Worm (Caenorhabditis elegans) whole organism, midembryonic: ENCODE measurements around the gene lipl-6.

Source experiments
- T22C8.4 ChIP-seq: fragments of 200-800 bp; sonication (Bioruptor generic); IDR thresholded peaks from 2 replicates; pipeline ENCODE4 v1.3.6; 2022; ENCODE audit warnings: missing genetic modification characterization, missing compliant biosample characterization
- cog-1 ChIP-seq: sonication (generic microtip); optimal IDR thresholded peaks from 2 replicates; lab custom pipeline; 2016; ENCODE audit warnings: missing genetic modification characterization, missing compliant biosample characterization
- flt-1 ChIP-seq: fragments of 200-800 bp; sonication (Bioruptor generic); IDR thresholded peaks from 2 replicates; pipeline ENCODE4 v1.3.6; 2022; ENCODE audit warnings: missing genetic modification characterization, missing compliant biosample characterization
- klf-2 ChIP-seq: fragments of 200-800 bp; sonication (Bioruptor generic); conservative IDR thresholded peaks from 2 replicates; pipeline ENCODE4 v1.3.6; 2022; ENCODE audit warnings: missing genetic modification reagents, missing genetic modification characterization, missing compliant biosample characterization
- ref-1 ChIP-seq: fragments of 200-800 bp; sonication (Bioruptor generic); conservative IDR thresholded peaks from 2 replicates; pipeline ENCODE4 v1.3.6; 2022; ENCODE audit warnings: missing genetic modification reagents, missing genetic modification characterization, missing compliant biosample characterization
- tab-1 ChIP-seq: fragments of 200-800 bp; sonication (Bioruptor generic); IDR thresholded peaks from 2 replicates; pipeline ENCODE4 v1.3.6; 2022; ENCODE audit warnings: missing genetic modification characterization, missing compliant biosample characterization
- ztf-29 ChIP-seq: fragments of 200-800 bp; sonication (Bioruptor generic); IDR thresholded peaks from 2 replicates; pipeline ENCODE4 v1.3.6; 2022; ENCODE audit warnings: missing genetic modification reagents, missing genetic modification characterization, missing compliant biosample characterization

DNA sequence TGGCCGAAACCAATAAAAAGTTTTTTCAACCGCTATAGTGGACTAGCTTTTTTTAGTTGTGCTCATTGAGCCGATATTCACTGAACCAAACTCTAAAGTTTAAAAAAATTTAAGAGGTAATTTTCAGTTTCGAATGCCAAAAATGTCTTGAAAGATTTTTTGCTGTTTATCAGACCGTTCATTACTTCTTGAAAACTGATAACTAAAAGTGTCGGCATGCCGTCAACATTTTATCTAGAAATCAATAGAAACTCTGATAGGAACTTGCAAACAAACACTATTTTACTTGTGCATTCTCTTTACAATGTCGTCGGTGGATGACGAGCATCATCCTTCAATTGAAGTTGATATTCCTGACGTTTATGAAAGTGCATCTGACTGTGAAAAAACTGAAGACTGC is 52.4 kb downstream of the lipl-6 start:
- TF ChIP-seq ref-1 (GFP tag; lab: Robert Waterston, UW) (no peak), flt-1 (GFP tag; lab: Robert Waterston, UW) (no peak), ztf-29 (no peak), cog-1 (tag; lab: Kevin White, UChicago) (no peak), T22C8.4 (GFP tag; lab: Robert Waterston, UW) (no peak), klf-2 (GFP tag; lab: Robert Waterston, UW) (no peak), tab-1 (GFP tag; lab: Robert Waterston, UW) (no peak)
